Worm (Caenorhabditis elegans) whole organism, L4 larva: ENCODE measurements around the gene blos-7.
A peak's percentile ranks its signal among the peaks of the same experiment; 100 is the strongest.

Experiments
- F37D6.2 ChIP-seq: sonication (generic microtip); optimal IDR thresholded peaks from 2 replicates; lab custom pipeline; 2016; ENCODE audit warnings: mild to moderate bottlenecking, missing genetic modification characterization, missing compliant biosample characterization
- F49E8.2 ChIP-seq: sonication (generic microtip); optimal IDR thresholded peaks from 2 replicates; lab custom pipeline; 2016; ENCODE audit warnings: missing compliant biosample characterization, mild to moderate bottlenecking, missing genetic modification characterization, borderline replicate concordance
- R02D3.7 ChIP-seq: fragments of 150-350 bp; sonication (generic microtip); optimal IDR thresholded peaks from 3 replicates; lab custom pipeline; 2014; ENCODE audit warnings: missing biosample characterization, missing genetic modification characterization
- Y48G9A.11 ChIP-seq: fragments of 200-800 bp; sonication (Bioruptor generic); IDR thresholded peaks from 2 replicates; pipeline ENCODE4 v1.3.6; 2022; ENCODE audit warnings: missing genetic modification reagents, missing genetic modification characterization, missing compliant biosample characterization
- Y5F2A.4 ChIP-seq: fragments of 200-800 bp; sonication (Bioruptor generic); optimal IDR thresholded peaks from 2 replicates; lab custom pipeline; 2018; ENCODE audit warnings: mild to moderate bottlenecking, missing genetic modification characterization, missing compliant biosample characterization
- ZK337.2 ChIP-seq: fragments of 200-800 bp; sonication (Bioruptor generic); IDR thresholded peaks from 2 replicates; pipeline ENCODE4 v1.3.6; 2022; ENCODE audit warnings: missing genetic modification reagents, missing genetic modification characterization, missing compliant biosample characterization
- aha-1 ChIP-seq: fragments of 150-350 bp; peaks from one replicate; lab custom pipeline; 2014; ENCODE audit warnings: missing biosample characterization, missing genetic modification characterization
- ama-1 ChIP-seq: fragments of 150-350 bp; optimal IDR thresholded peaks from 2 replicates; lab custom pipeline; 2014; ENCODE audit warnings: inconsistent platforms, mixed read lengths
- arid-1 ChIP-seq: fragments of 200-800 bp; sonication (Bioruptor generic); conservative IDR thresholded peaks from 2 replicates; pipeline ENCODE4 v1.3.6; 2022; ENCODE audit warnings: missing genetic modification reagents, missing genetic modification characterization, missing compliant biosample characterization
- attf-4 ChIP-seq: sonication (generic microtip); optimal IDR thresholded peaks from 3 replicates; lab custom pipeline; 2017; ENCODE audit warnings: missing biosample characterization, missing genetic modification characterization
- ceh-28 ChIP-seq: fragments of 150-350 bp; optimal IDR thresholded peaks from 2 replicates; lab custom pipeline; 2014; ENCODE audit warnings: missing biosample characterization, missing genetic modification reagents, missing genetic modification characterization
- ces-1 ChIP-seq: fragments of 150-350 bp; sonication (generic microtip); optimal IDR thresholded peaks from 4 replicates; lab custom pipeline; 2014; ENCODE audit warnings: missing biosample characterization, missing genetic modification reagents, missing genetic modification characterization
- cey-2 ChIP-seq: sonication (generic microtip); optimal IDR thresholded peaks from 3 replicates; lab custom pipeline; 2017; ENCODE audit warnings: missing genetic modification characterization, mild to moderate bottlenecking, missing compliant biosample characterization, antibody characterized with exemption, borderline replicate concordance; ENCODE audit not compliant: insufficient read depth
- ctbp-1 ChIP-seq: fragments of 200-800 bp; sonication (Bioruptor generic); IDR thresholded peaks from 2 replicates; pipeline ENCODE4 v1.3.6; 2022; ENCODE audit warnings: missing genetic modification reagents, missing genetic modification characterization, missing compliant biosample characterization
- daf-8 ChIP-seq: fragments of 200-800 bp; sonication (Bioruptor generic); IDR thresholded peaks from 2 replicates; pipeline ENCODE4 v1.3.6; 2022; ENCODE audit warnings: missing genetic modification characterization, missing compliant biosample characterization
- dmd-6 ChIP-seq: fragments of 200-800 bp; sonication (Bioruptor generic); IDR thresholded peaks from 2 replicates; pipeline ENCODE4 v1.3.6; 2022; ENCODE audit warnings: missing genetic modification reagents, missing genetic modification characterization, missing compliant biosample characterization
- dmd-8 ChIP-seq: fragments of 200-800 bp; sonication (Bioruptor generic); IDR thresholded peaks from 2 replicates; pipeline ENCODE4 v1.3.6; 2022; ENCODE audit warnings: missing genetic modification characterization, missing compliant biosample characterization
- dpl-1 ChIP-seq: fragments of 150-350 bp; optimal IDR thresholded peaks from 2 replicates; lab custom pipeline; 2014; ENCODE audit warnings: missing biosample characterization, missing genetic modification reagents, missing genetic modification characterization
- jun-1 ChIP-seq: fragments of 150-350 bp; optimal IDR thresholded peaks from 2 replicates; lab custom pipeline; 2014; ENCODE audit warnings: missing biosample characterization, missing genetic modification reagents, missing genetic modification characterization
- lin-13 ChIP-seq: fragments of 150-350 bp; optimal IDR thresholded peaks from 2 replicates; lab custom pipeline; 2014; ENCODE audit warnings: missing biosample characterization, missing genetic modification reagents, missing genetic modification characterization
- lin-15B ChIP-seq: fragments of 150-350 bp; sonication (generic microtip); optimal IDR thresholded peaks from 3 replicates; lab custom pipeline; 2014; ENCODE audit warnings: missing biosample characterization, missing genetic modification characterization
- lin-38 ChIP-seq: fragments of 200-800 bp; sonication (Bioruptor generic); IDR thresholded peaks from 2 replicates; pipeline ENCODE4 v1.3.6; 2022; ENCODE audit warnings: missing genetic modification reagents, missing genetic modification characterization, missing compliant biosample characterization
- lsy-2 ChIP-seq, 2 experiments: fragments of 150-350 bp in 1 of 2; sonication (generic microtip) in 1 of 2; optimal IDR thresholded peaks; 2 replicates each; lab custom pipeline; 2014 to 2017; ENCODE audit warnings: missing biosample characterization in 2 of 2, missing genetic modification characterization in 2 of 2
- madf-5 ChIP-seq, 2 experiments: fragments of 200-800 bp; sonication (Bioruptor generic); IDR thresholded peaks; 2 replicates each; pipeline ENCODE4 v1.3.6; 2022; ENCODE audit warnings: missing compliant biosample characterization in 2 of 2, missing genetic modification characterization in 2 of 2
- mep-1 ChIP-seq: fragments of 150-350 bp; sonication (generic microtip); optimal IDR thresholded peaks from 3 replicates; lab custom pipeline; 2014; ENCODE audit warnings: missing biosample characterization, missing genetic modification characterization
- mxl-2 ChIP-seq: fragments of 200-800 bp; sonication (Bioruptor generic); conservative IDR thresholded peaks from 2 replicates; pipeline ENCODE4 v1.3.6; 2022; ENCODE audit warnings: missing genetic modification reagents, missing genetic modification characterization, missing compliant biosample characterization
- mxl-3 ChIP-seq: fragments of 200-800 bp; sonication (Bioruptor generic); optimal IDR thresholded peaks from 2 replicates; lab custom pipeline; 2018; ENCODE audit warnings: mild to moderate bottlenecking, missing genetic modification characterization, missing compliant biosample characterization
- nhr-25 ChIP-seq: sonication (generic microtip); optimal IDR thresholded peaks from 2 replicates; lab custom pipeline; 2017; ENCODE audit warnings: missing genetic modification characterization, mild to moderate bottlenecking, missing compliant biosample characterization, antibody characterized with exemption, moderate library complexity, borderline replicate concordance; ENCODE audit not compliant: insufficient read depth
- php-3 ChIP-seq: fragments of 200-800 bp; sonication (Bioruptor generic); IDR thresholded peaks from 2 replicates; pipeline ENCODE4 v1.3.6; 2022; ENCODE audit warnings: missing genetic modification reagents, missing genetic modification characterization, missing compliant biosample characterization
- saeg-2 ChIP-seq: fragments of 200-800 bp; sonication (Bioruptor generic); IDR thresholded peaks from 2 replicates; pipeline ENCODE4 v1.3.6; 2022; ENCODE audit warnings: missing genetic modification reagents, missing genetic modification characterization, missing compliant biosample characterization
- snpc-1.2 ChIP-seq: fragments of 200-800 bp; sonication (Bioruptor generic); IDR thresholded peaks from 2 replicates; pipeline ENCODE4 v1.3.6; 2022; ENCODE audit warnings: missing genetic modification reagents, missing genetic modification characterization, missing compliant biosample characterization
- snpc-4 ChIP-seq: fragments of 150-350 bp; optimal IDR thresholded peaks from 2 replicates; lab custom pipeline; 2014; ENCODE audit warnings: missing biosample characterization, missing genetic modification characterization
- spr-3 ChIP-seq: fragments of 200-800 bp; sonication (Bioruptor generic); optimal IDR thresholded peaks from 2 replicates; lab custom pipeline; 2018; ENCODE audit warnings: mild to moderate bottlenecking, missing genetic modification characterization, missing compliant biosample characterization
- tra-1 ChIP-seq: fragments of 200-800 bp; sonication (Bioruptor generic); IDR thresholded peaks from 2 replicates; pipeline ENCODE4 v1.3.6; 2022; ENCODE audit warnings: missing genetic modification reagents, missing genetic modification characterization, missing compliant biosample characterization
- vab-7 ChIP-seq: fragments of 200-800 bp; sonication (Bioruptor generic); IDR thresholded peaks from 2 replicates; pipeline ENCODE4 v1.3.6; 2022; ENCODE audit warnings: missing genetic modification reagents, missing genetic modification characterization, missing compliant biosample characterization
- zag-1 ChIP-seq: fragments of 150-350 bp; optimal IDR thresholded peaks from 2 replicates; lab custom pipeline; 2014; ENCODE audit warnings: missing biosample characterization, missing genetic modification characterization
- zfp-3 ChIP-seq: fragments of 200-800 bp; sonication (Bioruptor generic); conservative IDR thresholded peaks from 2 replicates; pipeline ENCODE4 v1.3.6; 2022; ENCODE audit warnings: missing genetic modification reagents, missing genetic modification characterization, missing compliant biosample characterization
- ztf-7 ChIP-seq: fragments of 150-350 bp; optimal IDR thresholded peaks from 2 replicates; lab custom pipeline; 2014; ENCODE audit warnings: missing biosample characterization, missing genetic modification characterization

The blos-7 gene

DNA sequence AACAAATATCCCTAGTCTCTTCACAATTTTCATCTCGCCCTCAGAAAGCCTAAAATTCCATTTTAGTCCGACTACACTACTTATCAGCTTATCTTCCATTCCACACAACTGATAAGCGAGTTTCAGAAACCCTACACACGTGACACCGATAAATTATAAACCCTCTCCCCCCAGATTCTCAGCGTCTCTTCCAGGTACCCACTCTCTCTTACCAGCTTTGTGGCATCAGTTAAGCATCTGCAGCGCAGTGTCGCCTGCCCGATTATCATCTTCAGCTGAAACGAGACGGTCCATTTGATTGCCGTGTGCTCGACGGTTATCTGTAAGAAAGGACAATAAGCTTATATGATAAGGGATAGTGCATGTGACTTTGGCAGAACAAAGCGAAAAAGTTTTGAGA, 29.1 kb upstream of the blos-7 start (continued):
- TF ChIP-seq F37D6.2 (tag; lab: Kevin White, UChicago): no peak
- TF ChIP-seq mxl-2: no peak
- no peak for TF ChIP-seq dpl-1 (GFP tag; lab: Kevin White, UChicago)
- TF ChIP-seq R02D3.7 (tag; lab: Kevin White, UChicago): no peak
- TF ChIP-seq ctbp-1: no peak
- TF ChIP-seq arid-1 (GFP tag; lab: Robert Waterston, UW): no peak
- no peak for TF ChIP-seq zag-1 (tag; lab: Kevin White, UChicago)
- TF ChIP-seq spr-3 (GFP tag; lab: Kevin White, UChicago): no peak
- TF ChIP-seq ama-1: no peak
- TF ChIP-seq lin-38 (GFP tag; lab: Robert Waterston, UW): peak; percentile 47
- peak; percentile 87 for TF ChIP-seq dmd-6
- no peak for TF ChIP-seq snpc-4 (tag; lab: Kevin White, UChicago)
- no peak for TF ChIP-seq zfp-3
- TF ChIP-seq Y5F2A.4 (GFP tag; lab: Kevin White, UChicago): no peak
- TF ChIP-seq madf-5 (GFP tag; IDR thresholded peaks at IDR 0.05; lab: Robert Waterston, UW): no peak
- no peak for TF ChIP-seq attf-4 (tag; lab: Kevin White, UChicago)
- TF ChIP-seq daf-8 (GFP tag; lab: Robert Waterston, UW): no peak
- TF ChIP-seq php-3 (GFP tag; lab: Robert Waterston, UW): peak; percentile 94
- peak; percentile 55 for TF ChIP-seq jun-1 (tag; lab: Kevin White, UChicago)
- no peak for TF ChIP-seq ceh-28 (tag; lab: Kevin White, UChicago)
- TF ChIP-seq lin-13 (GFP tag; lab: Kevin White, UChicago): no peak
- no peak for TF ChIP-seq F49E8.2 (tag; lab: Kevin White, UChicago)
- TF ChIP-seq lin-15B (tag; lab: Kevin White, UChicago): no peak
- TF ChIP-seq saeg-2 (GFP tag; lab: Robert Waterston, UW): peak; percentile 76; the same call in 1 of the 2 replicates
- TF ChIP-seq ztf-7 (tag; lab: Kevin White, UChicago): no peak
- TF ChIP-seq vab-7 (GFP tag; lab: Robert Waterston, UW): no peak
- peak; percentile 62 for TF ChIP-seq mxl-3 (GFP tag; lab: Kevin White, UChicago)
- TF ChIP-seq cey-2 (tag; lab: Kevin White, UChicago): no peak
- no peak for TF ChIP-seq ces-1 (GFP tag; lab: Kevin White, UChicago)

DNA sequence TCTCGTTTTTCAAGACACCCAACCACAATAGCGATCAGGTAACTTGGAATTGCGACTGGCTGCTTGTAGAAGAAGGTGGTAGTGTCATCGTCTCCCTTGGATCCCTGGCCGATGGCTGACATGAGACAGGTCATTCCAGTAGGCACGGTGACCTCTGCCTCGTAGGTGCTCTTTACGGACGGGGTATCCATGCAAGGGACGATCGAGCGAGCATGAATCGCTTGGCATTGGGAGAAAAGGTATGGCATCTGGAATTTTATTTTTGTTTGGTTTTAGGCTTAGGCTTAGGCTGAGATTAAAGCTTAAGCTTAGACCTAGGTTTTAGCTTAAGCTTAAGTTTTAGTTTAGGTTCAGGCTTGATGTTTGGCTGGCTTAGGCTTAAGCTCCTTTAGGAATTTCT, 28.3 kb upstream of the blos-7 start:
- TF ChIP-seq dmd-8 (GFP tag; lab: Robert Waterston, UW) (peak; percentile 59; the same call in 1 of the 2 replicates), Y48G9A.11 (GFP tag; lab: Robert Waterston, UW) (no peak), lsy-2 (tag; optimal IDR thresholded peaks at IDR 0.05; lab: Kevin White, UChicago) (no peak), nhr-25 (tag; lab: Kevin White, UChicago) (no peak), snpc-1.2 (GFP tag; lab: Robert Waterston, UW) (no peak), tra-1 (no peak), F49E8.2 (tag; lab: Kevin White, UChicago) (no peak), aha-1 (tag; lab: Kevin White, UChicago) (peak; percentile 83), mep-1 (tag; lab: Kevin White, UChicago) (no peak), R02D3.7 (tag; lab: Kevin White, UChicago) (no peak), ZK337.2 (GFP tag; lab: Robert Waterston, UW) (no peak)
